Fruit fly (Drosophila melanogaster) whole organism, prepupa: ENCODE data around the gene CG5853.

ENCODE experiments used
- CG10631 ChIP-seq: fragments of 200-800 bp; sonication (Bioruptor generic); optimal IDR thresholded peaks from 2 replicates; lab custom pipeline; 2016; ENCODE audit warnings: missing biosample characterization, missing genetic modification characterization
- CG11294 ChIP-seq: fragments of 200-800 bp; sonication (Bioruptor generic); IDR thresholded peaks from 2 replicates; pipeline ENCODE4 v1.3.6; 2022; ENCODE audit warnings: missing biosample characterization, missing genetic modification characterization
- CG11762 ChIP-seq: fragments of 200-800 bp; sonication (Bioruptor generic); optimal IDR thresholded peaks from 3 replicates; lab custom pipeline; 2016; ENCODE audit warnings: missing biosample characterization, missing genetic modification characterization; ENCODE audit not compliant: insufficient read depth
- CG15336 ChIP-seq: fragments of 200-800 bp; sonication (Bioruptor generic); IDR thresholded peaks from 2 replicates; pipeline ENCODE4 v1.3.6; 2022; ENCODE audit warnings: missing biosample characterization, missing genetic modification characterization
- CG1621 ChIP-seq: fragments of 200-800 bp; sonication (Bioruptor generic); optimal IDR thresholded peaks from 3 replicates; lab custom pipeline; 2018; ENCODE audit warnings: missing biosample characterization, mild to moderate bottlenecking, missing genetic modification characterization
- CG16779 ChIP-seq: fragments of 200-800 bp; sonication (Bioruptor generic); optimal IDR thresholded peaks from 3 replicates; lab custom pipeline; 2017; ENCODE audit warnings: missing biosample characterization, mild to moderate bottlenecking, missing genetic modification characterization
- CG31627 ChIP-seq: fragments of 200-800 bp; sonication (Bioruptor generic); optimal IDR thresholded peaks from 3 replicates; lab custom pipeline; 2016; ENCODE audit warnings: missing biosample characterization, missing genetic modification characterization
- CG32006 ChIP-seq: fragments of 200-800 bp; sonication (Bioruptor generic); optimal IDR thresholded peaks from 3 replicates; lab custom pipeline; 2017; ENCODE audit warnings: missing biosample characterization, mild to moderate bottlenecking, missing genetic modification characterization
- CG34406 ChIP-seq: fragments of 200-800 bp; sonication (Bioruptor generic); optimal IDR thresholded peaks from 3 replicates; lab custom pipeline; 2016; ENCODE audit warnings: missing biosample characterization, missing genetic modification characterization
- CG3919 ChIP-seq: fragments of 200-800 bp; sonication (Bioruptor generic); optimal IDR thresholded peaks from 3 replicates; lab custom pipeline; 2016; ENCODE audit warnings: missing biosample characterization, missing genetic modification characterization
- CG4318 ChIP-seq: fragments of 200-800 bp; sonication (Bioruptor generic); optimal IDR thresholded peaks from 3 replicates; lab custom pipeline; 2017; ENCODE audit warnings: missing biosample characterization, mild to moderate bottlenecking, missing genetic modification characterization
- CG6163 ChIP-seq: fragments of 200-800 bp; sonication (Bioruptor generic); IDR thresholded peaks from 3 replicates; pipeline ENCODE4 v1.3.6; 2022; ENCODE audit warnings: missing biosample characterization, missing genetic modification characterization
- CG6276 ChIP-seq: fragments of 200-800 bp; sonication (Bioruptor generic); optimal IDR thresholded peaks from 2 replicates; lab custom pipeline; 2017; ENCODE audit warnings: missing biosample characterization, mild to moderate bottlenecking, missing genetic modification characterization
- CG6808 ChIP-seq: fragments of 200-800 bp; sonication (Bioruptor generic); optimal IDR thresholded peaks from 3 replicates; lab custom pipeline; 2017; ENCODE audit warnings: missing biosample characterization, missing genetic modification characterization, mild to moderate bottlenecking, moderate library complexity, missing genetic modification reagents
- CG6854 ChIP-seq: fragments of 200-800 bp; sonication (Bioruptor generic); optimal IDR thresholded peaks from 2 replicates; lab custom pipeline; 2017; ENCODE audit warnings: missing biosample characterization, mild to moderate bottlenecking, missing genetic modification characterization
- CG7368 ChIP-seq: fragments of 200-800 bp; sonication (Bioruptor generic); optimal IDR thresholded peaks from 3 replicates; lab custom pipeline; 2016; ENCODE audit warnings: missing biosample characterization, missing genetic modification characterization
- CG8319 ChIP-seq: fragments of 200-800 bp; sonication (Bioruptor generic); optimal IDR thresholded peaks from 3 replicates; lab custom pipeline; 2016; ENCODE audit warnings: missing biosample characterization, missing genetic modification characterization
- CG8632 ChIP-seq: fragments of 200-800 bp; sonication (Bioruptor generic); optimal IDR thresholded peaks from 3 replicates; lab custom pipeline; 2016; ENCODE audit warnings: missing biosample characterization, missing genetic modification characterization
- CG9139 ChIP-seq: fragments of 200-800 bp; sonication (Bioruptor generic); optimal IDR thresholded peaks from 3 replicates; lab custom pipeline; 2017; ENCODE audit warnings: missing biosample characterization, mild to moderate bottlenecking, missing genetic modification characterization
- Eip75B ChIP-seq: fragments of 200-800 bp; sonication (Bioruptor generic); optimal IDR thresholded peaks from 3 replicates; lab custom pipeline; 2016; ENCODE audit warnings: missing biosample characterization, missing genetic modification characterization
- Eip93F ChIP-seq: fragments of 200-800 bp; sonication (Bioruptor generic); optimal IDR thresholded peaks from 2 replicates; lab custom pipeline; 2016; ENCODE audit warnings: missing biosample characterization, mild to moderate bottlenecking, missing genetic modification characterization
- Ets21C ChIP-seq: fragments of 200-800 bp; sonication (Bioruptor generic); optimal IDR thresholded peaks from 3 replicates; lab custom pipeline; 2016; ENCODE audit warnings: missing biosample characterization, missing genetic modification characterization
- Ets96B ChIP-seq: fragments of 200-800 bp; optimal IDR thresholded peaks from 2 replicates; lab custom pipeline; 2019; ENCODE audit warnings: missing biosample characterization, mild to moderate bottlenecking, missing genetic modification characterization, moderate library complexity
- Gug ChIP-seq: fragments of 200-800 bp; sonication (Bioruptor generic); IDR thresholded peaks from 2 replicates; pipeline ENCODE4 v1.3.6; 2022; ENCODE audit warnings: missing biosample characterization, missing genetic modification characterization
- Hr38 ChIP-seq: sonication (Bioruptor generic); optimal IDR thresholded peaks from 2 replicates; lab custom pipeline; 2016; ENCODE audit warnings: missing biosample characterization, missing genetic modification characterization
- Hr39 ChIP-seq: fragments of 200-800 bp; sonication (Bioruptor generic); optimal IDR thresholded peaks from 2 replicates; lab custom pipeline; 2016; ENCODE audit warnings: missing biosample characterization, missing genetic modification characterization
- Lpt ChIP-seq: fragments of 200-800 bp; sonication (Bioruptor generic); optimal IDR thresholded peaks from 3 replicates; lab custom pipeline; 2016; ENCODE audit warnings: missing biosample characterization, missing genetic modification characterization
- OdsH ChIP-seq: fragments of 200-800 bp; sonication (Bioruptor generic); optimal IDR thresholded peaks from 3 replicates; lab custom pipeline; 2016; ENCODE audit warnings: missing biosample characterization, missing genetic modification characterization
- Smox ChIP-seq: fragments of 200-800 bp; sonication (Bioruptor generic); optimal IDR thresholded peaks from 3 replicates; lab custom pipeline; 2016; ENCODE audit warnings: missing biosample characterization, missing genetic modification characterization
- Sox14 ChIP-seq: fragments of 200-800 bp; sonication (Bioruptor generic); optimal IDR thresholded peaks from 3 replicates; lab custom pipeline; 2016; ENCODE audit warnings: missing biosample characterization, missing genetic modification characterization
- Sox15 ChIP-seq: fragments of 200-800 bp; sonication (Bioruptor generic); optimal IDR thresholded peaks from 3 replicates; lab custom pipeline; 2016; ENCODE audit warnings: missing biosample characterization, missing genetic modification characterization
- achi ChIP-seq: fragments of 200-800 bp; sonication (Bioruptor generic); optimal IDR thresholded peaks from 3 replicates; lab custom pipeline; 2016; ENCODE audit warnings: missing biosample characterization, missing genetic modification characterization
- acj6 ChIP-seq: fragments of 200-800 bp; sonication (Bioruptor generic); optimal IDR thresholded peaks from 3 replicates; lab custom pipeline; 2016; ENCODE audit warnings: missing biosample characterization, missing genetic modification characterization
- dac ChIP-seq: fragments of 200-800 bp; sonication (Bioruptor generic); optimal IDR thresholded peaks from 2 replicates; lab custom pipeline; 2017; ENCODE audit warnings: missing biosample characterization, mild to moderate bottlenecking, missing genetic modification characterization
- dsx ChIP-seq: fragments of 200-800 bp; optimal IDR thresholded peaks from 3 replicates; lab custom pipeline; 2019; ENCODE audit warnings: missing biosample characterization, mild to moderate bottlenecking, missing genetic modification characterization, moderate library complexity; ENCODE audit not compliant: poor library complexity, severe bottlenecking
- esn ChIP-seq: fragments of 200-800 bp; sonication (Bioruptor generic); optimal IDR thresholded peaks from 2 replicates; lab custom pipeline; 2016; ENCODE audit warnings: missing biosample characterization, mild to moderate bottlenecking, missing genetic modification characterization, moderate library complexity
- fd59A ChIP-seq: fragments of 200-800 bp; sonication (Bioruptor generic); optimal IDR thresholded peaks from 2 replicates; lab custom pipeline; 2017; ENCODE audit warnings: missing biosample characterization, mild to moderate bottlenecking, missing genetic modification characterization, missing genetic modification reagents
- fd85E ChIP-seq: fragments of 200-800 bp; sonication (Bioruptor generic); optimal IDR thresholded peaks from 3 replicates; lab custom pipeline; 2016; ENCODE audit warnings: missing biosample characterization, missing genetic modification characterization
- fkh ChIP-seq: fragments of 200-800 bp; sonication (Bioruptor generic); optimal IDR thresholded peaks from 3 replicates; lab custom pipeline; 2017; ENCODE audit warnings: missing biosample characterization, mild to moderate bottlenecking, missing genetic modification characterization, moderate library complexity
- net ChIP-seq: fragments of 200-800 bp; sonication (Bioruptor generic); optimal IDR thresholded peaks from 3 replicates; lab custom pipeline; 2016; ENCODE audit warnings: missing biosample characterization, missing genetic modification characterization
- pdm3 ChIP-seq: fragments of 200-800 bp; sonication (Bioruptor generic); optimal IDR thresholded peaks from 3 replicates; lab custom pipeline; 2016; ENCODE audit warnings: missing biosample characterization, missing genetic modification characterization
- salr ChIP-seq, 2 experiments: fragments of 200-800 bp; sonication (Bioruptor generic); optimal IDR thresholded peaks; 3 replicates each; lab custom pipeline; 2016 to 2018; ENCODE audit warnings: missing biosample characterization in 2 of 2, missing genetic modification characterization in 2 of 2, mild to moderate bottlenecking in 1 of 2
- spab ChIP-seq: fragments of 200-800 bp; sonication (Bioruptor generic); optimal IDR thresholded peaks from 2 replicates; lab custom pipeline; 2017; ENCODE audit warnings: missing biosample characterization, mild to moderate bottlenecking, missing genetic modification characterization, missing genetic modification reagents
- ss ChIP-seq, 2 experiments: fragments of 200-800 bp; sonication (Bioruptor generic); optimal IDR thresholded peaks; 2 replicates in 1 of 2; 3 replicates in 1 of 2; lab custom pipeline; 2017 to 2018; ENCODE audit warnings: mild to moderate bottlenecking in 2 of 2, missing biosample characterization in 2 of 2, missing genetic modification characterization in 2 of 2, moderate library complexity in 1 of 2
- svp ChIP-seq: fragments of 200-800 bp; sonication (Bioruptor generic); peaks from one replicate; lab custom pipeline; 2016; ENCODE audit warnings: missing biosample characterization, missing genetic modification characterization
- vri ChIP-seq: fragments of 200-800 bp; sonication (Bioruptor generic); optimal IDR thresholded peaks from 3 replicates; lab custom pipeline; 2016; ENCODE audit warnings: missing biosample characterization, mild to moderate bottlenecking, missing genetic modification characterization

CG5853 gene

dm6 chr2L:9906641-9907040 lies 40.8 kb downstream of the CG5853 start (continued):
- TF ChIP-seq CG9139 (GFP tag; lab: Kevin White, UChicago) (no peak), Gug (peak; percentile 69), CG11762 (GFP tag; lab: Kevin White, UChicago) (no peak), CG7368 (GFP tag; lab: Kevin White, UChicago) (peak; percentile 7), CG8319 (GFP tag; lab: Kevin White, UChicago) (no peak), CG8632 (GFP tag; lab: Kevin White, UChicago) (no peak), CG6276 (GFP tag; lab: Kevin White, UChicago) (peak; percentile 29), dsx (peak; percentile 6), Smox (no peak), fkh (GFP tag; lab: Kevin White, UChicago) (no peak), CG16779 (tag; lab: Kevin White, UChicago) (no peak), Sox15 (GFP tag; lab: Kevin White, UChicago) (no peak), acj6 (GFP tag; lab: Kevin White, UChicago) (no peak), Hr39 (no peak), fd59A (no peak), Ets21C (no peak), CG3919 (GFP tag; lab: Kevin White, UChicago) (peak; percentile 22), Eip75B (no peak), dac (GFP tag; lab: Kevin White, UChicago) (no peak), CG4318 (GFP tag; lab: Kevin White, UChicago) (no peak), CG10631 (peak; percentile 18), CG1621 (tag; lab: Kevin White, UChicago) (no peak), CG6854 (GFP tag; lab: Kevin White, UChicago) (no peak)

- no peak for TF ChIP-seq fd85E (GFP tag; lab: Kevin White, UChicago)
- TF ChIP-seq ss (GFP tag; optimal IDR thresholded peaks at IDR 0.05; lab: Kevin White, UChicago): no peak
- TF ChIP-seq esn: no peak
- TF ChIP-seq Eip75B: no peak
- no peak for TF ChIP-seq pdm3 (GFP tag; lab: Kevin White, UChicago)
- TF ChIP-seq salr (GFP tag; optimal IDR thresholded peaks at IDR 0.05; lab: Kevin White, UChicago): no peak
- no peak for TF ChIP-seq CG8319 (GFP tag; lab: Kevin White, UChicago)
- TF ChIP-seq CG7368 (GFP tag; lab: Kevin White, UChicago): no peak
- TF ChIP-seq Ets21C: no peak
- no peak for TF ChIP-seq Lpt (GFP tag; lab: Kevin White, UChicago)
- TF ChIP-seq vri (GFP tag; lab: Kevin White, UChicago): no peak
- no peak for TF ChIP-seq CG11762 (GFP tag; lab: Kevin White, UChicago)
- no peak for TF ChIP-seq CG31627
- TF ChIP-seq net: no peak
- no peak for TF ChIP-seq CG16779 (tag; lab: Kevin White, UChicago)
These were observed 44.4 kb downstream of the CG5853 start, which contains the start of gene Muc30E for dm6 chr2L:9903028-9903427. Muc30E (minus strand) TSS chr2L:9903128.

- TF ChIP-seq CG34406 (peak; percentile 36), achi (GFP tag; lab: Kevin White, UChicago) (no peak), Ets21C (peak; percentile 26), CG7368 (GFP tag; lab: Kevin White, UChicago) (no peak), Gug (no peak), CG11762 (GFP tag; lab: Kevin White, UChicago) (no peak), net (no peak), CG11294 (GFP tag; lab: Robert Waterston, UW) (no peak), svp (no peak), CG1621 (tag; lab: Kevin White, UChicago) (peak; percentile 28), CG6808 (GFP tag; lab: Kevin White, UChicago) (peak; percentile 45), CG6276 (GFP tag; lab: Kevin White, UChicago) (no peak), Eip93F (no peak), salr (GFP tag; optimal IDR thresholded peaks at IDR 0.05; lab: Kevin White, UChicago) (no peak), CG15336 (GFP tag; lab: Robert Waterston, UW) (no peak), acj6 (GFP tag; lab: Kevin White, UChicago) (peak; percentile 31), Sox15 (GFP tag; lab: Kevin White, UChicago) (no peak), CG32006 (GFP tag; lab: Kevin White, UChicago) (no peak), CG31627 (peak; percentile 24), Hr38 (no peak), dsx (no peak), spab (GFP tag; lab: Kevin White, UChicago) (no peak), Ets96B (no peak), fd59A (no peak), CG6163 (GFP tag; lab: Robert Waterston, UW) (no peak), Lpt (GFP tag; lab: Kevin White, UChicago) (no peak), OdsH (GFP tag; lab: Kevin White, UChicago) (peak; percentile 28), Sox14 (GFP tag; lab: Kevin White, UChicago) (peak; percentile 70), CG6854 (GFP tag; lab: Kevin White, UChicago) (peak; percentile 73), CG8632 (GFP tag; lab: Kevin White, UChicago) (no peak), CG3919 (GFP tag; lab: Kevin White, UChicago) (no peak)
These were observed 50.2 kb downstream of the CG5853 start, which contains the start of gene RpS2 for dm6 chr2L:9897296-9897695. RpS2 (minus strand) TSS chr2L:9897552.
